Fruit fly (Drosophila melanogaster) ovary, adult (tissue): ENCODE results near the gene CG15144.

Source experiments
- CG17801 ChIP-seq: fragments of 200-800 bp; optimal IDR thresholded peaks from 2 replicates; lab custom pipeline; 2019; ENCODE audit warnings: missing biosample characterization, mild to moderate bottlenecking, missing genetic modification characterization, moderate library complexity; ENCODE audit not compliant: partially characterized antibody

The CG15144 gene

dm6 chr2L:17529022-17529421 lies at the start of gene CG15144:
TSS of gene CG15144 (minus strand) at chr2L:17529122.
- TF ChIP-seq CG17801 (GFP tag; lab: Kevin White, UChicago), result no peak

dm6 chr2L:17574337-17574912 lies 45.5 kb upstream of the CG15144 start:
- no peak for TF ChIP-seq CG17801 (GFP tag; lab: Kevin White, UChicago)

- TF ChIP-seq CG17801 (GFP tag; lab: Kevin White, UChicago), result no peak
Measured at dm6 chr2L:17573063-17573462, 44.1 kb upstream of the CG15144 start.

dm6 chr2L:17565734-17566133 lies 36.8 kb upstream of the CG15144 start:
- TF ChIP-seq CG17801 (GFP tag; lab: Kevin White, UChicago), result no peak

- TF ChIP-seq CG17801 (GFP tag; lab: Kevin White, UChicago), result no peak
Measured at dm6 chr2L:17564682-17565081, 35.8 kb upstream of the CG15144 start.

- TF ChIP-seq CG17801 (GFP tag; lab: Kevin White, UChicago), result no peak
Measured at dm6 chr2L:17561914-17562313, 33.0 kb upstream of the CG15144 start.

- TF ChIP-seq CG17801 (GFP tag; lab: Kevin White, UChicago), result no peak
Measured at dm6 chr2L:17560125-17561019, 31.4 kb upstream of the CG15144 start.

dm6 chr2L:17559275-17559674 lies 30.4 kb upstream of the CG15144 start:
- TF ChIP-seq CG17801 (GFP tag; lab: Kevin White, UChicago), result no peak

dm6 chr2L:17558111-17558773 lies 29.3 kb upstream of the CG15144 start:
- TF ChIP-seq CG17801 (GFP tag; lab: Kevin White, UChicago), result no peak

dm6 chr2L:17555665-17556064 lies 26.7 kb upstream of the CG15144 start, which contains the start of gene CG7094:
TSS of gene CG7094 (minus strand) at chr2L:17555765.
- TF ChIP-seq CG17801 (GFP tag; lab: Kevin White, UChicago), result no peak

dm6 chr2L:17542661-17543278 lies 13.8 kb upstream of the CG15144 start:
- no peak for TF ChIP-seq CG17801 (GFP tag; lab: Kevin White, UChicago)

- TF ChIP-seq CG17801 (GFP tag; lab: Kevin White, UChicago), result no peak
Measured at dm6 chr2L:17541106-17541505, 12.2 kb upstream of the CG15144 start.

- TF ChIP-seq CG17801 (GFP tag; lab: Kevin White, UChicago), result no peak
Measured at dm6 chr2L:17533794-17534193, 4.9 kb upstream of the CG15144 start.

dm6 chr2L:17532134-17532533 lies 3.2 kb upstream of the CG15144 start, which contains the start of gene CG15145:
TSS of gene CG15145 (minus strand) at chr2L:17532234.
- TF ChIP-seq CG17801 (GFP tag; lab: Kevin White, UChicago), result no peak

- TF ChIP-seq CG17801 (GFP tag; lab: Kevin White, UChicago), result no peak
Measured at dm6 chr2L:17524449-17524848, 4.5 kb downstream of the CG15144 start, which contains the start of gene CG15143. TSS of gene CG15143 (minus strand) at chr2L:17524549.
